Fruit fly (Drosophila melanogaster) whole organism, embryonic: ENCODE data around the gene CG8128.

Experiments
- schlank ChIP-seq: fragments of 200-800 bp; sonication (Bioruptor generic); optimal IDR thresholded peaks from 2 replicates; lab custom pipeline; 2018; ENCODE audit warnings: missing biosample characterization, mild to moderate bottlenecking, missing genetic modification characterization
- vnd ChIP-seq: fragments of 200-800 bp; sonication (Bioruptor generic); IDR thresholded peaks from 3 replicates; pipeline ENCODE4 v1.3.6; 2022; ENCODE audit warnings: missing biosample characterization, missing genetic modification characterization; ENCODE audit not compliant: partially characterized antibody

DNA sequence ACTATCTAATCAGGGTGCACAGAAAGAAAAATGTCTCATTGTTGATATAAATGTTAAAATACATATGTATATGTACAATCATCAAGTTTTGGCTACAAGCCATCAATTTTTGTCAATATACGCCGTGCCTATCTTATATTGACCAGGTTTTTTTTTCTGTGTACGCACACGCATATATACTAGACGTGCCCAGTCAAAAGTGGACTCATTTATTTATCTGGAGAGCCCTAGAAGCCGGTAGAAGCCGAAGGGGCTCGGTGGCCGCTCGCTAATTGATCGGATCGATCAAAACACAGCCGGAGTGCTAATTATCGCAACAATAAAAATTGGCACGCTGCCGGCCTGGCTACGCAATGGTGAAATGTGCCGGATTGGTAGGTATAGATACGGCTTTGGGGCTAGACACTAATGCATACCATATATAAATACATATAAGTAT, 43.0 kb downstream of the CG8128 start:
- TF ChIP-seq schlank (tag; lab: Kevin White, UChicago) (peak; percentile 79), vnd (GFP tag; lab: Robert Waterston, UW) (no peak)
